Worm (Caenorhabditis elegans) whole organism, L3 larva: ENCODE data around the gene B0462.4.

Source experiments
- ceh-82 ChIP-seq: fragments of 150-350 bp; optimal IDR thresholded peaks from 2 replicates; lab custom pipeline; 2014; ENCODE audit warnings: missing biosample characterization, missing genetic modification characterization
- ceh-9 ChIP-seq: sonication (generic microtip); optimal IDR thresholded peaks from 2 replicates; lab custom pipeline; 2018; ENCODE audit warnings: missing biosample characterization, missing genetic modification characterization
- elt-2 ChIP-seq: sonication (generic microtip); optimal IDR thresholded peaks from 2 replicates; lab custom pipeline; 2016; ENCODE audit warnings: missing genetic modification reagents, mild to moderate bottlenecking, missing genetic modification characterization, missing compliant biosample characterization
- lsy-12 ChIP-seq: sonication (generic microtip); optimal IDR thresholded peaks from 2 replicates; lab custom pipeline; 2016; ENCODE audit warnings: mild to moderate bottlenecking, missing genetic modification characterization, missing compliant biosample characterization
- nhr-23 ChIP-seq: fragments of 150-350 bp; optimal IDR thresholded peaks from 2 replicates; lab custom pipeline; 2014; ENCODE audit warnings: missing biosample characterization, missing genetic modification reagents, missing genetic modification characterization
- nhr-237 ChIP-seq: fragments of 150-350 bp; optimal IDR thresholded peaks from 2 replicates; lab custom pipeline; 2014; ENCODE audit warnings: missing biosample characterization, missing genetic modification characterization
- nhr-76 ChIP-seq: fragments of 150-350 bp; sonication (generic microtip); optimal IDR thresholded peaks from 5 replicates; lab custom pipeline; 2014; ENCODE audit warnings: missing biosample characterization, missing genetic modification characterization
- tbx-2 ChIP-seq: sonication (generic microtip); optimal IDR thresholded peaks from 2 replicates; lab custom pipeline; 2016; ENCODE audit warnings: mild to moderate bottlenecking, missing genetic modification characterization, missing compliant biosample characterization
- unc-39 ChIP-seq: sonication (generic microtip); optimal IDR thresholded peaks from 4 replicates; lab custom pipeline; 2017; ENCODE audit warnings: missing biosample characterization, missing genetic modification characterization
- ztf-11 ChIP-seq: fragments of 150-350 bp; optimal IDR thresholded peaks from 2 replicates; lab custom pipeline; 2014; ENCODE audit warnings: missing biosample characterization, missing genetic modification characterization

DNA sequence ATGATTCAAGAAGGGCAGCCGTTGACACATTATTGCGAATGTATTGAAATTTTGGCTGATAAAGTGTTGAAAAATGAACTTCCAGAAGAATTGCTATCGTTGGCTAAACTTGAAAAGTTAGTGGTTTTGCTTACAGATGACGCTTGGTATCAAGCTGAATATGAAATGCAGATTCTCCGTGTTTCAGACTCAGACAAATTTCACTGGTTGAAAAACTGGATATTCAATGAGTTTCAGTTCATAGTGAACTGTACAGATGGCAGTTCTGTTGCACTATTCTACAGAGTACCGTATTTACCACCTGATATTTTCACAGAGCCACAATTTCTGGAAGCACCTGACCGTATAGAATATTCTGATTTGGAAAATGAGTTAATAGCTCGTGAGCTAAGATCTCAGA lies 31.7 kb downstream of the B0462.4 start:
- TF ChIP-seq elt-2 (tag; lab: Kevin White, UChicago) = no peak
- no peak for TF ChIP-seq ztf-11 (tag; lab: Kevin White, UChicago)
- no peak for TF ChIP-seq nhr-23 (tag; lab: Kevin White, UChicago)
- no peak for TF ChIP-seq nhr-237 (tag; lab: Kevin White, UChicago)
- TF ChIP-seq nhr-76 (tag; lab: Kevin White, UChicago) = no peak
- no peak for TF ChIP-seq ceh-82 (tag; lab: Kevin White, UChicago)
- TF ChIP-seq tbx-2 (tag; lab: Kevin White, UChicago) = no peak
- no peak for TF ChIP-seq ceh-9 (tag; lab: Kevin White, UChicago)
- no peak for TF ChIP-seq unc-39 (tag; lab: Kevin White, UChicago)
- TF ChIP-seq lsy-12 = no peak
